Fruit fly (Drosophila melanogaster) whole organism, wandering third instar larva: ENCODE measurements around the gene CG12078.
A peak's percentile ranks its signal among the peaks of the same experiment; 100 is the strongest.

Experiments used
- Abd-B ChIP-seq: fragments of >200 bp; optimal IDR thresholded peaks from 2 replicates; lab custom pipeline; 2017; ENCODE audit warnings: missing biosample characterization, missing genetic modification characterization
- CG9705 ChIP-seq: fragments of 200-800 bp; sonication (Bioruptor generic); optimal IDR thresholded peaks from 2 replicates; lab custom pipeline; 2018; ENCODE audit warnings: missing biosample characterization, mild to moderate bottlenecking, missing genetic modification characterization
- CrebA ChIP-seq: fragments of 200-800 bp; sonication (Bioruptor generic); optimal IDR thresholded peaks from 2 replicates; lab custom pipeline; 2016; ENCODE audit warnings: missing biosample characterization, mild to moderate bottlenecking, missing genetic modification characterization, borderline replicate concordance
- Dif ChIP-seq: fragments of 200-275, 200-300 bp; sonication (Bioruptor generic); optimal IDR thresholded peaks from 2 replicates; lab custom pipeline; 2018; ENCODE audit warnings: missing biosample characterization, missing genetic modification characterization; ENCODE audit not compliant: partially characterized antibody
- Hr78 ChIP-seq: fragments of >200 bp; optimal IDR thresholded peaks from 2 replicates; lab custom pipeline; 2017; ENCODE audit warnings: missing biosample characterization, missing genetic modification characterization
- OdsH ChIP-seq: fragments of 200-800 bp; sonication (Bioruptor generic); optimal IDR thresholded peaks from 2 replicates; lab custom pipeline; 2016; ENCODE audit warnings: missing biosample characterization, mild to moderate bottlenecking, missing genetic modification characterization
- br ChIP-seq: fragments of 200-800 bp; sonication (Bioruptor generic); optimal IDR thresholded peaks from 2 replicates; lab custom pipeline; 2016; ENCODE audit warnings: missing biosample characterization, missing genetic modification characterization
- psq ChIP-seq: fragments of 200-800 bp; sonication (Bioruptor generic); optimal IDR thresholded peaks from 3 replicates; lab custom pipeline; 2017; ENCODE audit warnings: missing biosample characterization, mild to moderate bottlenecking, missing genetic modification characterization, moderate library complexity
- sage ChIP-seq: fragments of 200-800 bp; sonication (Bioruptor generic); optimal IDR thresholded peaks from 2 replicates; lab custom pipeline; 2016; ENCODE audit warnings: missing biosample characterization, mild to moderate bottlenecking, missing genetic modification characterization

- TF ChIP-seq CrebA (GFP tag; lab: Kevin White, UChicago) (no peak), sage (no peak), Abd-B (GFP tag; lab: Kevin White, UChicago) (no peak), CG9705 (no peak), br (GFP tag; lab: Kevin White, UChicago) (no peak), Dif (GFP tag; lab: Kevin White, UChicago) (peak; percentile 55), Hr78 (GFP tag; lab: Kevin White, UChicago) (no peak), OdsH (no peak), psq (no peak)
These were observed 9.5 kb upstream of the CG12078 start for dm6 chr3L:3253631-3254030.
